Worm (Caenorhabditis elegans) whole organism, late embryonic: ENCODE measurements around the gene F46F3.3.

Experiments
- ceh-31 ChIP-seq: sonication (generic microtip); optimal IDR thresholded peaks from 2 replicates; lab custom pipeline; 2016; ENCODE audit warnings: missing genetic modification characterization, missing compliant biosample characterization
- gmeb-2 ChIP-seq: sonication (generic microtip); optimal IDR thresholded peaks from 2 replicates; lab custom pipeline; 2016; ENCODE audit warnings: missing genetic modification characterization, inconsistent platforms, missing compliant biosample characterization
- madf-2 ChIP-seq: sonication (generic microtip); optimal IDR thresholded peaks from 2 replicates; lab custom pipeline; 2017; ENCODE audit warnings: missing genetic modification characterization, missing compliant biosample characterization
- pag-3 ChIP-seq: sonication (generic microtip); optimal IDR thresholded peaks from 2 replicates; lab custom pipeline; 2016; ENCODE audit warnings: missing compliant biosample characterization, missing genetic modification characterization, borderline replicate concordance

- TF ChIP-seq ceh-31: no peak
- no peak for TF ChIP-seq madf-2
- TF ChIP-seq gmeb-2 (tag; lab: Kevin White, UChicago): no peak
- TF ChIP-seq pag-3: no peak
Measured at ce11 chrV:11716930-11717329, 49.7 kb downstream of the F46F3.3 start.
